Worm (Caenorhabditis elegans): ENCODE measurements around the gene C05E11.6.
A peak's percentile ranks its signal among the peaks of the same experiment; 100 is the strongest.

The C05E11.6 gene

DNA sequence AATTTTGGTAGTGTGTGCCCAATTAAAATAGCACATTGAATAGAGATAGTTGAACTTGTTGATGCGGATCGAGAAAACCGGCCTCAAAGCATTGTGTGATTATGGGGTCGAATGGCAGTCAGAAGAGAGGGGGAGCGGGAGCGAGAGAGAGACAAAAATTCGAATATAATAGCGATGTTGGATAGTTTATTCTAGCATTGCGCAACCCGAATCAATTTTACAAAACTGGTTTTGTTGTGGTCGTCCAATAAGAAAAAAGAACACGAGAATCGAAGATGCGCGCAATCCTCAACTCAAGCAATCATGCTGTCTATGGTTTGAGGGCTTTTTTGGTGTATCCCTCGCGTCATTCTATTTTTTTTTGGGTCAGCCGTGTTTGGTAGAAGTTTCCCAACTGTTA, 8.5 kb upstream of the C05E11.6 start:
- TF ChIP-seq tbx-8 (GFP tag; optimal IDR thresholded peaks at IDR 0.05), result no peak
- TF ChIP-seq ces-1 (GFP tag; optimal IDR thresholded peaks at IDR 0.05), result no peak
- no peak for TF ChIP-seq unc-39 (tag; optimal IDR thresholded peaks at IDR 0.05)
- TF ChIP-seq mls-2 (tag; optimal IDR thresholded peaks at IDR 0.05), result no peak
- TF ChIP-seq mab-5 (tag; optimal IDR thresholded peaks at IDR 0.05), result no peak
- no peak for TF ChIP-seq lin-13 (tag; optimal IDR thresholded peaks at IDR 0.05)
- no peak for TF ChIP-seq snpc-4 (tag; optimal IDR thresholded peaks at IDR 0.05)
- TF ChIP-seq ceh-43 (GFP tag; optimal IDR thresholded peaks at IDR 0.05), result no peak
- TF ChIP-seq flh-1 (GFP tag; optimal IDR thresholded peaks at IDR 0.05), result no peak
- no peak for TF ChIP-seq elt-3 (tag; optimal IDR thresholded peaks at IDR 0.05)
- TF ChIP-seq blmp-1 (tag; optimal IDR thresholded peaks at IDR 0.05), result no peak
- no peak for TF ChIP-seq cnd-1 (tag; optimal IDR thresholded peaks at IDR 0.05)
- TF ChIP-seq ztf-11 (tag; optimal IDR thresholded peaks at IDR 0.05), result no peak
- TF ChIP-seq bed-3 (GFP tag; optimal IDR thresholded peaks at IDR 0.05), result no peak
- no peak for TF ChIP-seq unc-62 (GFP tag; optimal IDR thresholded peaks at IDR 0.05)
- no peak for TF ChIP-seq lin-32 (GFP tag; optimal IDR thresholded peaks at IDR 0.05)
- TF ChIP-seq M03D4.4 (tag; optimal IDR thresholded peaks at IDR 0.05), result no peak

- TF ChIP-seq nhr-2 (tag; optimal IDR thresholded peaks at IDR 0.05) (no peak), flh-1 (GFP tag; optimal IDR thresholded peaks at IDR 0.05) (no peak), mab-5 (tag; optimal IDR thresholded peaks at IDR 0.05) (no peak), bed-3 (GFP tag; optimal IDR thresholded peaks at IDR 0.05) (no peak), pha-4 (tag; optimal IDR thresholded peaks at IDR 0.05) (no peak), zip-8 (tag; optimal IDR thresholded peaks at IDR 0.05) (no peak), nhr-76 (tag; optimal IDR thresholded peaks at IDR 0.05) (no peak), unc-62 (GFP tag; optimal IDR thresholded peaks at IDR 0.05) (no peak), M03D4.4 (tag; optimal IDR thresholded peaks at IDR 0.05) (no peak)
Measured at ce11 chrX:4554385-4554784, 7.6 kb upstream of the C05E11.6 start, which contains the start of gene ham-2. Gene ham-2 (plus strand): TSS chrX:4554685.

- TF ChIP-seq blmp-1 (tag; optimal IDR thresholded peaks at IDR 0.05), result no peak
- TF ChIP-seq ceh-39 (tag; optimal IDR thresholded peaks at IDR 0.05), result no peak
- TF ChIP-seq ham-2 (GFP tag; optimal IDR thresholded peaks at IDR 0.05), result peak; percentile 93
- no peak for TF ChIP-seq elt-1 (tag; optimal IDR thresholded peaks at IDR 0.05; ENCODE audit: borderline replicate concordance, insufficient read depth)
- no peak for TF ChIP-seq mab-5 (tag; optimal IDR thresholded peaks at IDR 0.05)
- peak; percentile 15 for TF ChIP-seq sptf-1 (tag; optimal IDR thresholded peaks at IDR 0.05)
Measured at ce11 chrX:4556028-4556427, 5.9 kb upstream of the C05E11.6 start.

DNA sequence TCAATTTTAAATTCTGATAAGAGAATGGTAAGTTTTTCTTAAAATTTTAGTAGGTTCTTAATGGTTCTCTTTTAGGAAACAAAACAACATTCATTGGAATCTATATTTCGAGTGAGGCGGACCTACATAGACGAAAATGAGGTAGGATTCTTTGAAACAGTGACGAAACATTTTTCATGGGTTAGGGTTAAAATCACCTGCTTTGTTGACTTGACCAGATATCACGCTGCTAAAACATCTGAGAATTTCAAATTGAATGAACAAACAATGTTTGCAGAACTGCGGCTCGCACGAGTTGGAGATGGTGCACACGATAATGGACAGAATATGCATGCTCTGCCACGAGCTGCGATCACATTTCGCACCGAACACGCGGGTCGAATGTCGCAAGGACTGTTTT, 325 bp downstream of the C05E11.6 start:
- no peak for TF ChIP-seq flh-1 (GFP tag; optimal IDR thresholded peaks at IDR 0.05)
- no peak for TF ChIP-seq blmp-1 (tag; optimal IDR thresholded peaks at IDR 0.05)
- TF ChIP-seq elt-1 (tag; optimal IDR thresholded peaks at IDR 0.05; ENCODE audit: borderline replicate concordance, insufficient read depth), result no peak
- no peak for TF ChIP-seq lsy-2 (tag; optimal IDR thresholded peaks at IDR 0.05)
- TF ChIP-seq nhr-12 (tag; optimal IDR thresholded peaks at IDR 0.05), result no peak
- no peak for TF ChIP-seq bed-3 (GFP tag; optimal IDR thresholded peaks at IDR 0.05)
- TF ChIP-seq nhr-237 (tag; optimal IDR thresholded peaks at IDR 0.05), result no peak
- no peak for TF ChIP-seq sptf-1 (tag; optimal IDR thresholded peaks at IDR 0.05)
- no peak for TF ChIP-seq M03D4.4 (tag; optimal IDR thresholded peaks at IDR 0.05)
- no peak for TF ChIP-seq mls-2 (tag; optimal IDR thresholded peaks at IDR 0.05)

- TF ChIP-seq ztf-11 (tag; optimal IDR thresholded peaks at IDR 0.05) (no peak), unc-120 (tag; optimal IDR thresholded peaks at IDR 0.05; ENCODE audit: poor library complexity, severe bottlenecking) (no peak), snpc-4 (tag; optimal IDR thresholded peaks at IDR 0.05) (no peak), zip-8 (tag; optimal IDR thresholded peaks at IDR 0.05) (no peak), pha-4 (tag; optimal IDR thresholded peaks at IDR 0.05) (no peak), nhr-28 (tag; optimal IDR thresholded peaks at IDR 0.05) (no peak)
Measured at ce11 chrX:4564717-4565316, 2.9 kb downstream of the C05E11.6 start, which contains the start of gene amt-4. Gene amt-4 (plus strand): TSS chrX:4565302.

DNA sequence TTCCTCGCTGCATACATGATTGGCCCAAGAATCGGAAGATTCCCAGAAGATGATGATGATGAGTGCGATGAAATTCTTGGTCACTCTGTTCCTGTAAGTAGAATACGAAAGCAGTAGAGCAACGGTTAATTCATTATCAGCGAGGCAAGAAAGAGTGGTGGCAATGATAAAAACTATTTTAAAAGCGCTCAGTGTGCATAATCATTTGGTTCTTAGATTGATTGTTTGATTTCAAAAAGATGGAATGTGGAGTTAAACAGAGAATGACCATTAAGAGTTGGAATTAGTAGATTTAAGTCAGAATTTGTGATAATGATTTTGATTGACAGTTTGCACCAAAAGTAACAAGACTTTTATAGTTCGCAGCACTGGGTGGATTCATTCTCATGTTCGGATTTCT, 5.1 kb downstream of the C05E11.6 start:
- TF ChIP-seq nhr-237 (tag; optimal IDR thresholded peaks at IDR 0.05), result no peak
- TF ChIP-seq ces-1 (GFP tag; optimal IDR thresholded peaks at IDR 0.05), result no peak
- no peak for TF ChIP-seq ham-2 (GFP tag; optimal IDR thresholded peaks at IDR 0.05)
